Worm (Caenorhabditis elegans): ENCODE measurements around the gene gei-15.

DNA sequence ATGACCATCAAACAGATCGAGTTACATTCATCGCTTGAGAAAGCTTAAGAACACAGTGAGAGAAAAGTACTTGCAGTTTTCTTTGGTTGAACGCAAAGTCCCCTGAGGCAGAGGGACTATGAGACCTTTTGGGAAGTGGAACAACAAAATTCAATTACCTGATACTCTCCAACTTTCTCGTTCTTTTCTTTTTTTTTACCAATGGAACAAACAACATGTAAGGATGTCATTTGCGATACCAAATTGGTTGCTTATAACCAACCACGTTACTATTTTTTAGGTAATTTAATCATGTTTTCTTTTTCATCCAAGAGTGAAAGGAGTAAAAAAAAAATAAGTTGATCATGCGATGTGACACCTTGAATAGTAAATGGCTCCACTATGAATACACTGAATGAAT lies 33.7 kb upstream of the gei-15 start:
- TF ChIP-seq nhr-28 (tag; optimal IDR thresholded peaks at IDR 0.05) (no peak), ceh-28 (tag; optimal IDR thresholded peaks at IDR 0.05) (no peak), ama-1 (optimal IDR thresholded peaks at IDR 0.05) (no peak), pha-4 (tag; optimal IDR thresholded peaks at IDR 0.05) (no peak), lin-39 (tag; optimal IDR thresholded peaks at IDR 0.05) (no peak), ZK546.5 (tag; optimal IDR thresholded peaks at IDR 0.05) (no peak), nhr-77 (tag; optimal IDR thresholded peaks at IDR 0.05) (no peak), eor-1 (tag; optimal IDR thresholded peaks at IDR 0.05) (no peak), nhr-12 (tag; optimal IDR thresholded peaks at IDR 0.05) (no peak), mdl-1 (tag; optimal IDR thresholded peaks at IDR 0.05) (no peak), unc-62 (GFP tag; optimal IDR thresholded peaks at IDR 0.05) (no peak), nhr-237 (tag; optimal IDR thresholded peaks at IDR 0.05) (no peak), ztf-11 (tag; optimal IDR thresholded peaks at IDR 0.05) (no peak), egl-5 (tag; optimal IDR thresholded peaks at IDR 0.05) (no peak)
